Fruit fly (Drosophila melanogaster) Kc167 (cell line): ENCODE results near the gene CG6660.

Source experiments
- Myc ChIP-seq: fragments of >200 bp; optimal IDR thresholded peaks from 2 replicates; lab custom pipeline; 2017; ENCODE audit warnings: missing external identifiers
- Sin3A ChIP-seq: fragments of >200 bp; optimal IDR thresholded peaks from 2 replicates; lab custom pipeline; 2018; ENCODE audit warnings: missing external identifiers
- h ChIP-seq: fragments of >200 bp; optimal IDR thresholded peaks from 3 replicates; lab custom pipeline; 2018; ENCODE audit warnings: missing external identifiers
- insv ChIP-seq: fragments of >200 bp; optimal IDR thresholded peaks from 3 replicates; lab custom pipeline; 2018; ENCODE audit warnings: missing external identifiers
- psq ChIP-seq: fragments of >200 bp; optimal IDR thresholded peaks from 2 replicates; lab custom pipeline; 2017; ENCODE audit warnings: missing external identifiers

DNA sequence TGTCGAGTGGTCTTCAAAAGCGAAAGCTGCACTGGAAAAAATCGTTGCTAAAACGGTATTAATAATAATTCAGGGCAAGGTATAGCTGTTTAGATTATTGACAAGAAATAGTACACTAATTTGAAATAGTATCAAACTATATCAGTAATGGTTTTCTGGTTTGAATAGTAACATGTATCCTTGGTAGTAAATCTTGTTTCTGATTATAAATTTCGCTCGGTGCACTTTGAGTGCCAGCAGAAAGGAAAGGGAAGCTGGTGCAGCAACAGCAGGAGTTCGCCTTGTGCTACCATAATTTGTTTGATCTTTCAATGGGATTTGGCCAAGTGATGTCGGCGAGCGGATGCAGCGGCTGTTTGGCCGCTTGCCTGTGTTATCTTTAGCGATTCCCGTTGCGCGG lies 36.3 kb upstream of the CG6660 start:
- TF ChIP-seq h (lab: Kevin White, UChicago) (no peak), Sin3A (lab: Kevin White, UChicago) (no peak), Myc (lab: Kevin White, UChicago) (no peak), psq (lab: Kevin White, UChicago) (no peak), insv (lab: Kevin White, UChicago) (no peak)
